Fruit fly (Drosophila melanogaster) whole organism, prepupa: ENCODE measurements around the gene plum.

Experiments used
- Blimp-1 ChIP-seq: fragments of 200-800 bp; sonication (Bioruptor generic); optimal IDR thresholded peaks from 3 replicates; lab custom pipeline; 2017; ENCODE audit warnings: missing biosample characterization, missing genetic modification characterization, mild to moderate bottlenecking, moderate library complexity, missing genetic modification reagents
- CG10631 ChIP-seq: fragments of 200-800 bp; sonication (Bioruptor generic); optimal IDR thresholded peaks from 2 replicates; lab custom pipeline; 2016; ENCODE audit warnings: missing biosample characterization, missing genetic modification characterization
- CG10669 ChIP-seq: fragments of 200-800 bp; sonication (Bioruptor generic); optimal IDR thresholded peaks from 3 replicates; lab custom pipeline; 2018; ENCODE audit warnings: missing biosample characterization, mild to moderate bottlenecking, missing genetic modification characterization, moderate library complexity
- CG11294 ChIP-seq: fragments of 200-800 bp; sonication (Bioruptor generic); IDR thresholded peaks from 2 replicates; pipeline ENCODE4 v1.3.6; 2022; ENCODE audit warnings: missing biosample characterization, missing genetic modification characterization
- CG3032 ChIP-seq: fragments of 200-800 bp; optimal IDR thresholded peaks from 2 replicates; lab custom pipeline; 2019; ENCODE audit warnings: missing biosample characterization, mild to moderate bottlenecking, missing genetic modification characterization, moderate library complexity
- CG32006 ChIP-seq: fragments of 200-800 bp; sonication (Bioruptor generic); optimal IDR thresholded peaks from 3 replicates; lab custom pipeline; 2017; ENCODE audit warnings: missing biosample characterization, mild to moderate bottlenecking, missing genetic modification characterization
- CG34406 ChIP-seq: fragments of 200-800 bp; sonication (Bioruptor generic); optimal IDR thresholded peaks from 3 replicates; lab custom pipeline; 2016; ENCODE audit warnings: missing biosample characterization, missing genetic modification characterization
- CG3919 ChIP-seq: fragments of 200-800 bp; sonication (Bioruptor generic); optimal IDR thresholded peaks from 3 replicates; lab custom pipeline; 2016; ENCODE audit warnings: missing biosample characterization, missing genetic modification characterization
- CG4318 ChIP-seq: fragments of 200-800 bp; sonication (Bioruptor generic); optimal IDR thresholded peaks from 3 replicates; lab custom pipeline; 2017; ENCODE audit warnings: missing biosample characterization, mild to moderate bottlenecking, missing genetic modification characterization
- CG6276 ChIP-seq: fragments of 200-800 bp; sonication (Bioruptor generic); optimal IDR thresholded peaks from 2 replicates; lab custom pipeline; 2017; ENCODE audit warnings: missing biosample characterization, mild to moderate bottlenecking, missing genetic modification characterization
- CG6792 ChIP-seq: fragments of 200-800 bp; sonication (Bioruptor generic); optimal IDR thresholded peaks from 3 replicates; lab custom pipeline; 2016; ENCODE audit warnings: missing biosample characterization, missing genetic modification characterization
- CG6808 ChIP-seq: fragments of 200-800 bp; sonication (Bioruptor generic); optimal IDR thresholded peaks from 3 replicates; lab custom pipeline; 2017; ENCODE audit warnings: missing biosample characterization, missing genetic modification characterization, mild to moderate bottlenecking, moderate library complexity, missing genetic modification reagents
- CG6854 ChIP-seq: fragments of 200-800 bp; sonication (Bioruptor generic); optimal IDR thresholded peaks from 2 replicates; lab custom pipeline; 2017; ENCODE audit warnings: missing biosample characterization, mild to moderate bottlenecking, missing genetic modification characterization
- CG8119 ChIP-seq: fragments of 200-800 bp; sonication (Bioruptor generic); IDR thresholded peaks from 3 replicates; pipeline ENCODE4 v1.3.6; 2022; ENCODE audit warnings: missing biosample characterization, missing genetic modification characterization
- CG9139 ChIP-seq: fragments of 200-800 bp; sonication (Bioruptor generic); optimal IDR thresholded peaks from 3 replicates; lab custom pipeline; 2017; ENCODE audit warnings: missing biosample characterization, mild to moderate bottlenecking, missing genetic modification characterization
- Eip75B ChIP-seq: fragments of 200-800 bp; sonication (Bioruptor generic); optimal IDR thresholded peaks from 3 replicates; lab custom pipeline; 2016; ENCODE audit warnings: missing biosample characterization, missing genetic modification characterization
- Eip78C ChIP-seq: fragments of 200-800 bp; sonication (Bioruptor generic); peaks from one replicate; lab custom pipeline; 2016; ENCODE audit warnings: missing biosample characterization, missing genetic modification characterization
- Eip93F ChIP-seq: fragments of 200-800 bp; sonication (Bioruptor generic); optimal IDR thresholded peaks from 2 replicates; lab custom pipeline; 2016; ENCODE audit warnings: missing biosample characterization, mild to moderate bottlenecking, missing genetic modification characterization
- Ets21C ChIP-seq: fragments of 200-800 bp; sonication (Bioruptor generic); optimal IDR thresholded peaks from 3 replicates; lab custom pipeline; 2016; ENCODE audit warnings: missing biosample characterization, missing genetic modification characterization
- Hr38 ChIP-seq: sonication (Bioruptor generic); optimal IDR thresholded peaks from 2 replicates; lab custom pipeline; 2016; ENCODE audit warnings: missing biosample characterization, missing genetic modification characterization
- Hr4 ChIP-seq: fragments of 200-800 bp; sonication (Bioruptor generic); optimal IDR thresholded peaks from 3 replicates; lab custom pipeline; 2016; ENCODE audit warnings: missing biosample characterization, missing genetic modification characterization
- Met ChIP-seq: fragments of 200-800 bp; sonication (Bioruptor generic); optimal IDR thresholded peaks from 3 replicates; lab custom pipeline; 2016; ENCODE audit warnings: missing biosample characterization, missing genetic modification characterization
- Smox ChIP-seq: fragments of 200-800 bp; sonication (Bioruptor generic); optimal IDR thresholded peaks from 3 replicates; lab custom pipeline; 2016; ENCODE audit warnings: missing biosample characterization, missing genetic modification characterization
- Sox102F ChIP-seq: fragments of 200-800 bp; sonication (Bioruptor generic); optimal IDR thresholded peaks from 2 replicates; lab custom pipeline; 2016; ENCODE audit warnings: missing biosample characterization, mild to moderate bottlenecking, missing genetic modification characterization
- Sox14 ChIP-seq: fragments of 200-800 bp; sonication (Bioruptor generic); optimal IDR thresholded peaks from 3 replicates; lab custom pipeline; 2016; ENCODE audit warnings: missing biosample characterization, missing genetic modification characterization
- Sox15 ChIP-seq: fragments of 200-800 bp; sonication (Bioruptor generic); optimal IDR thresholded peaks from 3 replicates; lab custom pipeline; 2016; ENCODE audit warnings: missing biosample characterization, missing genetic modification characterization
- achi ChIP-seq: fragments of 200-800 bp; sonication (Bioruptor generic); optimal IDR thresholded peaks from 3 replicates; lab custom pipeline; 2016; ENCODE audit warnings: missing biosample characterization, missing genetic modification characterization
- acj6 ChIP-seq: fragments of 200-800 bp; sonication (Bioruptor generic); optimal IDR thresholded peaks from 3 replicates; lab custom pipeline; 2016; ENCODE audit warnings: missing biosample characterization, missing genetic modification characterization
- cyc ChIP-seq: fragments of 200-800 bp; sonication (Bioruptor generic); optimal IDR thresholded peaks from 3 replicates; lab custom pipeline; 2016; ENCODE audit warnings: missing biosample characterization, missing genetic modification characterization
- dac ChIP-seq: fragments of 200-800 bp; sonication (Bioruptor generic); optimal IDR thresholded peaks from 2 replicates; lab custom pipeline; 2017; ENCODE audit warnings: missing biosample characterization, mild to moderate bottlenecking, missing genetic modification characterization
- eg ChIP-seq: fragments of 200-800 bp; sonication (Bioruptor generic); IDR thresholded peaks from 3 replicates; pipeline ENCODE4 v1.3.6; 2022; ENCODE audit warnings: missing biosample characterization, missing genetic modification characterization
- esn ChIP-seq: fragments of 200-800 bp; sonication (Bioruptor generic); optimal IDR thresholded peaks from 2 replicates; lab custom pipeline; 2016; ENCODE audit warnings: missing biosample characterization, mild to moderate bottlenecking, missing genetic modification characterization, moderate library complexity
- fd59A ChIP-seq: fragments of 200-800 bp; sonication (Bioruptor generic); optimal IDR thresholded peaks from 2 replicates; lab custom pipeline; 2017; ENCODE audit warnings: missing biosample characterization, mild to moderate bottlenecking, missing genetic modification characterization, missing genetic modification reagents
- fd85E ChIP-seq: fragments of 200-800 bp; sonication (Bioruptor generic); optimal IDR thresholded peaks from 3 replicates; lab custom pipeline; 2016; ENCODE audit warnings: missing biosample characterization, missing genetic modification characterization
- fkh ChIP-seq: fragments of 200-800 bp; sonication (Bioruptor generic); optimal IDR thresholded peaks from 3 replicates; lab custom pipeline; 2017; ENCODE audit warnings: missing biosample characterization, mild to moderate bottlenecking, missing genetic modification characterization, moderate library complexity
- lz ChIP-seq: fragments of 200-800 bp; sonication (Bioruptor generic); optimal IDR thresholded peaks from 3 replicates; lab custom pipeline; 2016; ENCODE audit warnings: missing biosample characterization, missing genetic modification characterization
- pdm3 ChIP-seq: fragments of 200-800 bp; sonication (Bioruptor generic); optimal IDR thresholded peaks from 3 replicates; lab custom pipeline; 2016; ENCODE audit warnings: missing biosample characterization, missing genetic modification characterization
- salr ChIP-seq, 2 experiments: fragments of 200-800 bp; sonication (Bioruptor generic); optimal IDR thresholded peaks; 3 replicates each; lab custom pipeline; 2016 to 2018; ENCODE audit warnings: missing biosample characterization in 2 of 2, missing genetic modification characterization in 2 of 2, mild to moderate bottlenecking in 1 of 2
- spab ChIP-seq: fragments of 200-800 bp; sonication (Bioruptor generic); optimal IDR thresholded peaks from 2 replicates; lab custom pipeline; 2017; ENCODE audit warnings: missing biosample characterization, mild to moderate bottlenecking, missing genetic modification characterization, missing genetic modification reagents
- svp ChIP-seq: fragments of 200-800 bp; sonication (Bioruptor generic); peaks from one replicate; lab custom pipeline; 2016; ENCODE audit warnings: missing biosample characterization, missing genetic modification characterization
- vri ChIP-seq: fragments of 200-800 bp; sonication (Bioruptor generic); optimal IDR thresholded peaks from 3 replicates; lab custom pipeline; 2016; ENCODE audit warnings: missing biosample characterization, mild to moderate bottlenecking, missing genetic modification characterization

The plum gene

dm6 chr3R:26464370-26464769 is 70.6 kb downstream of the plum start (continued):
- TF ChIP-seq cyc (no peak), CG4318 (no peak), CG32006 (peak; percentile 8), CG10631 (GFP tag; lab: Kevin White, UChicago) (no peak), CG10669 (no peak), Hr38 (no peak), lz (GFP tag; lab: Kevin White, UChicago) (no peak), Eip78C (GFP tag; lab: Kevin White, UChicago) (peak; percentile 84), CG9139 (peak; percentile 39), vri (GFP tag; lab: Kevin White, UChicago) (peak; percentile 40), pdm3 (GFP tag; lab: Kevin White, UChicago) (no peak), Sox15 (no peak), Hr4 (GFP tag; lab: Kevin White, UChicago) (no peak), dac (GFP tag; lab: Kevin White, UChicago) (no peak), CG34406 (GFP tag; lab: Kevin White, UChicago) (no peak), CG6808 (peak; percentile 55), CG6276 (GFP tag; lab: Kevin White, UChicago) (peak; percentile 74), svp (GFP tag; lab: Kevin White, UChicago) (no peak), Sox14 (no peak), achi (GFP tag; lab: Kevin White, UChicago) (no peak), CG8119 (GFP tag; lab: Robert Waterston, UW) (peak; percentile 48; the same call in 2 of the 3 replicates), CG3919 (GFP tag; lab: Kevin White, UChicago) (peak; percentile 45), Sox102F (GFP tag; lab: Kevin White, UChicago) (no peak), spab (GFP tag; lab: Kevin White, UChicago) (peak; percentile 34), Met (GFP tag; lab: Kevin White, UChicago) (no peak), fd59A (GFP tag; lab: Kevin White, UChicago) (no peak), Ets21C (no peak), CG6792 (GFP tag; lab: Kevin White, UChicago) (no peak), CG3032 (tag; lab: Kevin White, UChicago) (no peak), fd85E (GFP tag; lab: Kevin White, UChicago) (no peak), Smox (GFP tag; lab: Kevin White, UChicago) (no peak), Blimp-1 (GFP tag; lab: Kevin White, UChicago) (no peak), salr (GFP tag; optimal IDR thresholded peaks at IDR 0.05; lab: Kevin White, UChicago) (no peak), CG6854 (peak; percentile 73), CG11294 (GFP tag; lab: Robert Waterston, UW) (no peak), esn (no peak)

- no peak for TF ChIP-seq CG6792 (GFP tag; lab: Kevin White, UChicago)
- TF ChIP-seq Eip75B (GFP tag; lab: Kevin White, UChicago), result peak; percentile 18
- TF ChIP-seq vri (GFP tag; lab: Kevin White, UChicago), result peak; percentile 85
- no peak for TF ChIP-seq CG3919 (GFP tag; lab: Kevin White, UChicago)
- TF ChIP-seq achi (GFP tag; lab: Kevin White, UChicago), result no peak
- TF ChIP-seq CG10669, result no peak
- no peak for TF ChIP-seq acj6 (GFP tag; lab: Kevin White, UChicago)
- TF ChIP-seq Eip93F (GFP tag; lab: Kevin White, UChicago), result peak; percentile 17
- peak; percentile 47 for TF ChIP-seq svp (GFP tag; lab: Kevin White, UChicago)
- TF ChIP-seq CG32006, result no peak
- no peak for TF ChIP-seq Hr4 (GFP tag; lab: Kevin White, UChicago)
- no peak for TF ChIP-seq fkh (GFP tag; lab: Kevin White, UChicago)
- TF ChIP-seq eg, result no peak
- TF ChIP-seq, all 60 proteins: peak for 4
Measured at dm6 chr3R:26463558-26463957, 71.5 kb downstream of the plum start.
